Worm (Caenorhabditis elegans) whole organism, midembryonic: ENCODE data around the gene fbxa-50.

ENCODE experiments used
- T22C8.4 ChIP-seq: fragments of 200-800 bp; sonication (Bioruptor generic); IDR thresholded peaks from 2 replicates; pipeline ENCODE4 v1.3.6; 2022; ENCODE audit warnings: missing genetic modification characterization, missing compliant biosample characterization
- cog-1 ChIP-seq: sonication (generic microtip); optimal IDR thresholded peaks from 2 replicates; lab custom pipeline; 2016; ENCODE audit warnings: missing genetic modification characterization, missing compliant biosample characterization
- flt-1 ChIP-seq: fragments of 200-800 bp; sonication (Bioruptor generic); IDR thresholded peaks from 2 replicates; pipeline ENCODE4 v1.3.6; 2022; ENCODE audit warnings: missing genetic modification characterization, missing compliant biosample characterization
- klf-2 ChIP-seq: fragments of 200-800 bp; sonication (Bioruptor generic); conservative IDR thresholded peaks from 2 replicates; pipeline ENCODE4 v1.3.6; 2022; ENCODE audit warnings: missing genetic modification reagents, missing genetic modification characterization, missing compliant biosample characterization
- med-1 ChIP-seq: sonication (generic microtip); optimal IDR thresholded peaks from 2 replicates; lab custom pipeline; 2017; ENCODE audit warnings: missing genetic modification characterization, mild to moderate bottlenecking, missing compliant biosample characterization, antibody characterized with exemption, missing genetic modification reagents; ENCODE audit not compliant: insufficient read depth
- ref-1 ChIP-seq: fragments of 200-800 bp; sonication (Bioruptor generic); conservative IDR thresholded peaks from 2 replicates; pipeline ENCODE4 v1.3.6; 2022; ENCODE audit warnings: missing genetic modification reagents, missing genetic modification characterization, missing compliant biosample characterization
- tab-1 ChIP-seq: fragments of 200-800 bp; sonication (Bioruptor generic); IDR thresholded peaks from 2 replicates; pipeline ENCODE4 v1.3.6; 2022; ENCODE audit warnings: missing genetic modification characterization, missing compliant biosample characterization
- ztf-23 ChIP-seq: fragments of 200-800 bp; sonication (Bioruptor generic); IDR thresholded peaks from 2 replicates; pipeline ENCODE4 v1.3.6; 2022; ENCODE audit warnings: missing genetic modification reagents, missing genetic modification characterization, missing compliant biosample characterization
- ztf-29 ChIP-seq: fragments of 200-800 bp; sonication (Bioruptor generic); IDR thresholded peaks from 2 replicates; pipeline ENCODE4 v1.3.6; 2022; ENCODE audit warnings: missing genetic modification reagents, missing genetic modification characterization, missing compliant biosample characterization

fbxa-50 gene

DNA sequence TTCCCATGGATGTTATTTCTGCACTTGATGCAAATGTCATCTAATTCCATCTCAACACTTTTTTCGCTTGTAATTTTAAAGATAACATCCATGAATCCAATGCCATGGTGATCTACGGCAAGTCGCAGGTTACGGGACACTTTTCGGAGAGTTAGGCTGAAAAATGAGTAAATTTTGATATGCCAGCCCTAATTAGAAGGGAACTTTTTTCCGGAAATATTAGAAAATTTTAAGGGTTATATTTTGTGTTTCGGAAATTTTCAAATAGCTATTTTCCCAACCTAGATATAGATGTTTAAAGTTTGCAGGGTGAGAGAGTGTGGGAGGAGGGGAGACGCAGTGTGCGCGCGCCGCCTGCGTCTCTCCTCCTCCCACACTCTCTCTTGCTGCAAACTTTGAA lies 19.0 kb upstream of the fbxa-50 start:
- no peak for TF ChIP-seq ztf-23 (GFP tag; lab: Robert Waterston, UW)
- TF ChIP-seq med-1 (GFP tag; lab: Kevin White, UChicago): no peak
- TF ChIP-seq flt-1: no peak
- no peak for TF ChIP-seq ref-1 (GFP tag; lab: Robert Waterston, UW)
- TF ChIP-seq klf-2 (GFP tag; lab: Robert Waterston, UW): no peak
- TF ChIP-seq ztf-29 (GFP tag; lab: Robert Waterston, UW): no peak
- TF ChIP-seq cog-1 (tag; lab: Kevin White, UChicago): no peak
- no peak for TF ChIP-seq tab-1 (GFP tag; lab: Robert Waterston, UW)
- no peak for TF ChIP-seq T22C8.4 (GFP tag; lab: Robert Waterston, UW)

DNA sequence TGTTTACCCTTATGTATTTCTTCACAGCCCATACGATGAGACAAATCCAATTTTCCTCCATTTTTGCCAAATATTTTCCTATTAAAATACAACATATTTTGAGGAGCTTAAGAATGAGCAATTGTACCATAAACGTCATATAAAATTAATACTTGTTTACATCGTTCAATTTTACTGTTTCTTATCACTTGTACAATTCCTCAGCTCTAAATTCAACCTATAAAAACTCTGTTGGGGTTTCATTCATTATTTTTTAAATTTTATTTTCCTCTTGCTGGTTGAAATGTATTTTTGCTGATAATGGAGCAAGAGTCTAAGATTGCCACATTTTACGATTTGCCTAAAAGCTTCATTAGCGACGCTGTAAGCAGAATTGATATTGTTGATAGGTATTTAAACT lies 15.1 kb upstream of the fbxa-50 start, which contains the start of gene fbxa-75:
fbxa-75 (plus strand) TSS at position 301 of the 400 bp plus-strand sequence.
- TF ChIP-seq ztf-29 (GFP tag; lab: Robert Waterston, UW) (no peak), med-1 (GFP tag; lab: Kevin White, UChicago) (no peak), ztf-23 (GFP tag; lab: Robert Waterston, UW) (no peak), klf-2 (GFP tag; lab: Robert Waterston, UW) (no peak), cog-1 (tag; lab: Kevin White, UChicago) (no peak), ref-1 (GFP tag; lab: Robert Waterston, UW) (no peak), tab-1 (GFP tag; lab: Robert Waterston, UW) (no peak), T22C8.4 (GFP tag; lab: Robert Waterston, UW) (no peak), flt-1 (no peak)

DNA sequence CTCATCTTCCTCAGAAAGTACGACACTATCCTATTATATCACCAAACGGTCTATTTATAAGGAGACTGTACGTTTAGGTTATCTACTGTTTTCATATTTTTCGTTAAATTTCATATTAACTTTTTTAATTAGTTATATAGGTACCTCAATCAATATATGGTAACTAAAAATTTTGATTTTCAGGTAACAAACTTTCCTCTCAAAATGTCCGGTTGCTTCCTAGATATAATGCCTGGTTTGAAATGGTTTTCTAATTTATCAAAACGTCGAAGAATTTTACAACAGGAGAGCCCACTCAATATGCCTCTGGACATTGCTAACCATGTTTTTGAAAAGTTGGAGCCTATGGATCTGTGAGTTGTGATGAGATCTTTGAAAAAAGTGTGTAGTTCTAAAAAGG lies 9.3 kb upstream of the fbxa-50 start, which contains the start of gene fbxa-28:
fbxa-28 (plus strand) TSS at position 301 of the 400 bp plus-strand sequence.
- TF ChIP-seq T22C8.4 (GFP tag; lab: Robert Waterston, UW) (no peak), tab-1 (GFP tag; lab: Robert Waterston, UW) (no peak), med-1 (GFP tag; lab: Kevin White, UChicago) (no peak), ref-1 (GFP tag; lab: Robert Waterston, UW) (no peak), cog-1 (tag; lab: Kevin White, UChicago) (no peak), ztf-29 (GFP tag; lab: Robert Waterston, UW) (no peak), flt-1 (no peak), klf-2 (GFP tag; lab: Robert Waterston, UW) (no peak), ztf-23 (GFP tag; lab: Robert Waterston, UW) (no peak)

DNA sequence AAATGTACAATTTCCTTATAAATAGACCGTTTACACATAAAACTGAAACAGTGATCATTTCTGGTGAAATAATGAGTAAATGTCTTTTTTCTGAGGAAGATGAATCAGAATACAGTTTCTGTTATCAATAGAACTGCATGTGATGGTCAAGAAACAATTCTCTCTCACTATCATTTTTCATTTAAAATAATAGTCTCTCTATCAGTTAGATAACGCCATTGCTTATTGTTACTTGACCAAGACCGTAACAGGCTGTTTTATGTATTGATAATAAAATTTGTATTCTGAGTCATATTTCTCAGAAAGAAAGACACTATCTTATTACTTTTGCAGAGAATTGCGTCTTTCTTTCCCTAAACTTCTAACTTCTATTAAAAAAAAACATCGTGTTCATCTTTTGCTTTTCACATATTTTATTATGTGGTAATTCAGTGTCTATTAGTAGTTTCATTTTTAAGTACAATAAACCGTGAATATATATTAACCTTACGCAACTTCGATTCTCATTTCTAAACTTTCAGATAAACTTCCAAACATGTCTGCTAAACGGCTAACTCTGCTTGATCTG lies 6.9 kb upstream of the fbxa-50 start, which contains the start of gene fbxa-35:
fbxa-35 (plus strand) TSS at position 518 of the 568 bp plus-strand sequence.
- TF ChIP-seq tab-1 (GFP tag; lab: Robert Waterston, UW): no peak
- no peak for TF ChIP-seq ztf-23 (GFP tag; lab: Robert Waterston, UW)
- no peak for TF ChIP-seq cog-1 (tag; lab: Kevin White, UChicago)
- TF ChIP-seq med-1 (GFP tag; lab: Kevin White, UChicago): no peak
- TF ChIP-seq ztf-29 (GFP tag; lab: Robert Waterston, UW): no peak
- no peak for TF ChIP-seq flt-1
- no peak for TF ChIP-seq ref-1 (GFP tag; lab: Robert Waterston, UW)
- TF ChIP-seq T22C8.4 (GFP tag; lab: Robert Waterston, UW): no peak
- TF ChIP-seq klf-2 (GFP tag; lab: Robert Waterston, UW): no peak

DNA sequence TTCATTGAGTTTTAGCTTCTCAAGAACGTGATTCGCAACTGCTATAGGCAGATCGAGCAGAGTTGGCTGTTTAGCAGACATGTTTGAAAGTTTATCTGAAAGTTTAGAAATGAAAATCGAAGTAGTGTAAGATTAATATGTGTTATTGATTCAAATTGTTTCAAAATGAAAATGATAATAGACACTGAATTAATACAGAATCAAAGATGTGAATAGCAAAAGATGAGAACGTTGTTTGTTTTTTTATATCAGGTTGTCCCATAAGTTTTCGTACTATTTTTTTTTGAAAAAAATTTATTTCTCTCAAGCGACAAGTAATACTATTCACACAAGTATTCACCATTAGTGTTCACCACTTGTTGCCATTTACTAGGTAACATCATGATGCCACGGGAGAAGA lies 4.8 kb upstream of the fbxa-50 start, which contains the start of gene fbxa-36:
fbxa-36 (minus strand) TSS at position 101 of the 400 bp plus-strand sequence.
- TF ChIP-seq cog-1 (tag; lab: Kevin White, UChicago) (no peak), med-1 (GFP tag; lab: Kevin White, UChicago) (no peak), flt-1 (no peak), klf-2 (GFP tag; lab: Robert Waterston, UW) (no peak), tab-1 (GFP tag; lab: Robert Waterston, UW) (no peak), ref-1 (GFP tag; lab: Robert Waterston, UW) (no peak), ztf-23 (GFP tag; lab: Robert Waterston, UW) (no peak), ztf-29 (GFP tag; lab: Robert Waterston, UW) (no peak), T22C8.4 (GFP tag; lab: Robert Waterston, UW) (no peak)

DNA sequence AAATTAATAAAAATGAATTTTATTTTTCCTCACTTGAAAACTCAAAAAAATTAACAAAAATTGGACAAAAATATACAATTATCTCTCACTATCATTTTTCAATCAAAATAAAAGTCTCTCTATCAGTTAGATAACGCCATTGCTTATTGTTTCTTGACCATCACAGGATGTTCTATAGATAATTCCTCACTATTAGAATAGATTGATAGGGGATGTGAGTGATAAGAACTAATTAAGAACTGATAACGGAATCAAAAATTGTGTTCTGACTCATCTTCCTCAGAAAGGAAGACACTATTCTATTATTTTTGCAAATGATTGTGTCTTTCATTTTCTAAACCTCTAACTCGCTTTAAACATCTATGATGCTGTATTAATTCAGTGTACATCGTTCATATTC lies 816 bp upstream of the fbxa-50 start:
- TF ChIP-seq tab-1 (GFP tag; lab: Robert Waterston, UW) (no peak), T22C8.4 (GFP tag; lab: Robert Waterston, UW) (no peak)

DNA sequence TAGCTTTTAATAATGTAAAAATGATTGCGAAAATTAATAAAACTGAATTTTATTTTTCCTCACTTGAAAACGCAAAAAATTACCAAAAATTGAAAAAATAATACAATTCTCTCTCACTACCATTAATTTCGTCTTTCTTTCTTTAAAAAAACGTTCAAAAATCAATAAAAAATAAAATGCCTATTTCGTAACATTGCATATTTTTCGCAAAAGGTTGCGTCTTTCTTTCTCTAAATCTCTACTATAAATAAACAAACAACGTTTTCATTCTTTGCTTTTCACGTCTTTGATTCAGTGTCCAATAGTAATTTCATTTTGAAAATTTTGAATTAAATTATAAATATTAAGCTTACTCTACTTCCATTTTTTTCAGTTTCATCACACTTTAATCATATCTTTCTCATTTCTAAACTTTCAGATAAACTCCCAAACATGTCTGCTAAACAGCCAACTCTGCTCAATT lies 3.7 kb downstream of the fbxa-50 start, which contains the start of gene fbxa-37:
fbxa-37 (plus strand) TSS at position 413 of the 463 bp plus-strand sequence.
- TF ChIP-seq ztf-23 (GFP tag; lab: Robert Waterston, UW) (no peak), cog-1 (tag; lab: Kevin White, UChicago) (no peak), tab-1 (GFP tag; lab: Robert Waterston, UW) (no peak), ztf-29 (GFP tag; lab: Robert Waterston, UW) (no peak), ref-1 (GFP tag; lab: Robert Waterston, UW) (no peak), klf-2 (GFP tag; lab: Robert Waterston, UW) (no peak), flt-1 (no peak), med-1 (GFP tag; lab: Kevin White, UChicago) (no peak), T22C8.4 (GFP tag; lab: Robert Waterston, UW) (no peak)

DNA sequence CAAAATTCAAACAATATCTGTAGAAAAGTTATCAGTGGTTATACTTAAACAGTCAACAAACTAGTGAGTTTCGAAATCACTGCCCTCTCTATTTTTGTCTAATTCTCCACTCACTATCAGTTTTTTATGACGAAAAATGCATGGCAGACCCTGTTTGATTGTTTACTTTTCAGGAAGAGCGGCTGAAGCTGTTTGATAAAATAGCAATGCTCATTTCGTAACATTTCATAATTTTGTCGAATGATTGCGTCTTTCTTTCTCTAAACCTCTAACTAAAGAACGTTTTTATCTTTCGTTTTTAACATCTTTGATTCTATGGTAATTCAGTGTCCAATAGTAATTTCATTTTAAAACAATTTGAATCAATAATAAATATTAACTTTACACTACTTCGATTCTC lies 9.1 kb downstream of the fbxa-50 start:
- TF ChIP-seq cog-1 (tag; lab: Kevin White, UChicago) (no peak), klf-2 (GFP tag; lab: Robert Waterston, UW) (no peak), ref-1 (GFP tag; lab: Robert Waterston, UW) (no peak), ztf-29 (GFP tag; lab: Robert Waterston, UW) (no peak), T22C8.4 (GFP tag; lab: Robert Waterston, UW) (no peak)

DNA sequence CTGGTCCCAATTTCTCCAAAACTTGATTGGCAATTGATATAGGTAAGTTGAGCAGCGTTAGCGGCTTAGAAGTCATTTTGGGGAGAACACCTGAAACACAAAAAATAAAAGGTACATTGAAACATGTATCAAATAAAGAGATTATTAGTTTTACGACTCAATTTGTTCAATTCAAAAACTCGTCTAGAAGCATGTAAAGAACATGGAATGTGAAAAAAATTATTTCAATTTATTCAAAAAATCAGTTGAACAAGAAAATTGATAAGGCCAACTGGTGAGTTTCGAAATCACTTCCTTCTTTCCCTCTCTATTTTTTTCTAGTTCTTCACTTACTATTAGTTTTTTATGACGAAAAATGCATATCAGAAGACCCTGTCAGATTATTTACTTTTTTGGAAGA lies 12.8 kb downstream of the fbxa-50 start, which contains the start of gene fbxa-30:
fbxa-30 (minus strand) TSS at position 101 of the 400 bp plus-strand sequence.
- TF ChIP-seq ref-1 (GFP tag; lab: Robert Waterston, UW) (no peak), cog-1 (tag; lab: Kevin White, UChicago) (no peak), ztf-23 (GFP tag; lab: Robert Waterston, UW) (no peak), T22C8.4 (GFP tag; lab: Robert Waterston, UW) (no peak), med-1 (GFP tag; lab: Kevin White, UChicago) (no peak), ztf-29 (GFP tag; lab: Robert Waterston, UW) (no peak)
